Worm (Caenorhabditis elegans): Measurements from ENCODE around the gene C17H11.5.
"Not testable (repeated sequence)": the region's sequence is repeated elsewhere in the genome, so short reads cannot be mapped to it uniquely, and the experiment has no call there.

Gene C17H11.5

DNA sequence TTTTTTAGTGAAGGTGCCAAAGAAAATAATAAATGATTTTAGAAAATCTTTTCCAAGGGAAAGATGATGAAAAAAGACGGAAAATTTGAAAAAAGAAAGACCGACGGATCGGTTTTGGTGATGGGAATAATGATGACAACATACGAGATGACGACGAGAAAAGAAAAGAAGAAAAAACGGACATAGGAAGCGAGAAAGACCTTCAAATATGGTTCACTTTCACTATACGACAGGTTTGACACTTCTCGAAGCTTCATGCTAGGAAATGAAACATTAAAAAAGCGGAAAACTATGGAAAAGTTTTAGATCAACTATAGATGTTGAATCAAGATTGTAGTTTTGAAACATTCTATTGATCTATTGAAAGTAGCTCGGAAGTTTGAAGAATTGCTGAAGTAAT, 15.3 kb upstream of the C17H11.5 start:
- TF ChIP-seq him-1 (tag; optimal IDR thresholded peaks at IDR 0.05) (no peak), dao-5 (tag; optimal IDR thresholded peaks at IDR 0.05) (no peak), W03F9.2 (tag; optimal IDR thresholded peaks at IDR 0.05) (no peak)

DNA sequence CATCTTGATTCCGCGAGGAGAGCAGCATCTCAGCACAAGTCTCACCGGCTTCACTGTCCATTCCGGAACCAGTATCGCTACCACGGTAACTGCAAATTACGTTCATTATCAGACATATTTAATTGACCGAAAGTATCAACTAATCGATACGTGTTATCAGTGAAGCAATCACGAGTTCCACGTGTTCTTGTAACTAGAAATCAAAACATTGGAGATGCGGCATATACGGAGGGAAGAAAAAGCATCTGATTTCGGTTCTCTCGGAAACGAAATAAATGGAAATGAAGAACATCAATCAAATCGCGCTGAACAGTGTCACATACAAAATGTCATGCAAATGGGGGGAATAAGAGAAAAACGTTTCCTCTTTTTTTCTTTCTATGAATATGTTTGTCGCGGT, 8.3 kb upstream of the C17H11.5 start:
- TF ChIP-seq dao-5 (tag; optimal IDR thresholded peaks at IDR 0.05) (no peak), him-1 (tag; optimal IDR thresholded peaks at IDR 0.05) (no peak), W03F9.2 (tag; optimal IDR thresholded peaks at IDR 0.05) (no peak)

DNA sequence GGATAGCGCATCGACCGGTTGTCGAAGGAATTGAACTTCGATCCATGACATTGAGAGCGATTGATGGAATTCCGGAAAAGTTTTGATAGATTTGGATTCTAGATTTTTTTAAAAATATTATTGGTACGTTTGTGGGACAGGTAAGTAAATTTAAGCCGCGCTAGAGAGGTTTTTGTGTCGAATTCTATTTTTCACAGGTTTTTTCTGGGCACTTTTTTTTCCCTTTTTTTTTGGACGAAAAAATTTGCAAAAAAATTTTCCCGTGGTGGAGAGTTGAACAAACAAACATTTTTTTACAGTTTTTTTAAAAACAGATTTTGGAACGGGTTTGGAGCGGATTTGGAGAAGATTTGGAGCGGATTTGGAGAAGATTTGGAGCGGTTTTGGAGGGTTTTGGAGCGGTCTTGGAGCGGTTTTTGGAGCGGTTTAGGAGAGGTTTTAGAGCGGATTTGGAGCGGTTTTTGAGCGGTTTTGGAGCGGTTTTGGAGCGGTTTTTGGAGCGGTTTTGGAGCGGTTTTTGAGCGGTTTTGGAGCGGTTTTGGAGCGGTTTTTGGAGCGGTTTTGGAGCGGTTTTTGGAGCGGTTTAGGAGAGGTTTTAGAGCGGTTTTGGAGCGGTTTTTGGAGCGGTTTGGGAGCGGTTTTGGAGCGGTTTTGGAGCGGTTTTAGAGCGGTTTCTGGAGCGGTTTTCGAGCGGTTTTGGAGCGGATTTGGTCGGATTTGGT, 3.2 kb downstream of the C17H11.5 start, which contains the start of gene C17H11.4:
Gene C17H11.4 (minus strand): TSS at position 51 of the 722 bp plus-strand sequence.
- TF ChIP-seq W03F9.2, him-1, dao-5 (tag; optimal IDR thresholded peaks at IDR 0.05): not testable (repeated sequence)

DNA sequence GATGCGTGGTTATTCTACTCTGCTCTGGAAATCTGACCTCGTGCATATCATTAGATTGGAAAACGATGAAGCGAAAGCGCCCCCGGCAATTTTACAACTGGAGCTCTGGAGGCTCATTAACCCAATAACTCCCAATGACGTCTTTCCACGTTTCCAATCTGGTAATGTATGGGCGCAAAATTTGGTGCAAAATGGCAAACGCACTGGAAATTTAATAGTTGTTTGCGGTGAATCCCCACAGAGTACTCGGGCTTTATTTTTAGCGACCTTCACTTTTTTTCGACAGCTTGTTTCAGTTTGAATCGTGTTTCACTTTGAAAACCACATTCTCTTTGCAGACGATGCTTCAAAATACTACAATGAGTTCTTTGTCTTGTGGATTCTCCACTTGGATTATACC, 11.3 kb downstream of the C17H11.5 start, which contains the start of gene C17H11.1:
Gene C17H11.1 (plus strand): TSS at position 301 of the 400 bp plus-strand sequence.
- TF ChIP-seq him-1 (tag; optimal IDR thresholded peaks at IDR 0.05) (no peak), W03F9.2 (tag; optimal IDR thresholded peaks at IDR 0.05) (no peak), dao-5 (tag; optimal IDR thresholded peaks at IDR 0.05) (no peak)

DNA sequence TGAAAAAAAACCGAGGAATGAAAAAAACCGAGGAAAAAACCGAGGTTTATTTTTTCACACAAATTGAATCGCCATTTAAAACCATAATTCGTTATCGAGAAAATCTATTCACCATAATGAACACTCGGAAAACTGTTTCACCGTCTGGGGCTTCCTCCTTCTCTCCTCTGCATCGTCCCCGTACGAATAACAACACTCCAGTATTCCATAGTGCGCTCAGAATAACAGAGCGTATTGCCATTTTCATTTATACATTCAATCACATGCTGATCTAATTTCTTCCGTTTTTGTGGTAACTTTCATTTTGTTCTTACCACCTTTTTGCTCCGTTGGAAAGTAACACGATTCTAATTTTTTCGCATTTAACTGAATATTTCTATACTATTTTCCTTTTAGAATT, 15.4 kb downstream of the C17H11.5 start, which contains the start of gene C17H11.2:
Gene C17H11.2 (plus strand): TSS at position 397 of the 400 bp plus-strand sequence.
- TF ChIP-seq him-1 (tag; optimal IDR thresholded peaks at IDR 0.05) (no peak), W03F9.2 (tag; optimal IDR thresholded peaks at IDR 0.05) (no peak), dao-5 (tag; optimal IDR thresholded peaks at IDR 0.05) (no peak)

DNA sequence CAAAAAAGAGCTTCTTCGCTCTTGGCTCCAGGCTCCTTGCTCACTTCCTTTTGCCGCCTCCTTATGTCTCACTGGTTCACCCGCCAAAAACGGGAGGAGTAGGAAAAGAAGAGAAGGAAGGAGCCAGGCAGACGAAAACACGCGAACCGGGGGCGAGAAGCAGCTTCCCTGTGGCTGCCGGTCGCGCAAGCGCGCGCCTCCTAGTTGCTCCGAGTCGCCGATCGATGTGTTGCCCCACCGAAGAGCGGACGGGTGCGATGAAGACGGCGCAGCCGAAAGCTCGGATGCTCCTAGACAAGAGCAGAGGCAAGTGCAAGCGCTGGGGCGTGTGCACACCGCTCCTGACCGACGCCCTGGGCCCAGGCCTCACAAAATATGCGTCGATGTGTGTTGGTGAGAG, 21.4 kb downstream of the C17H11.5 start:
- TF ChIP-seq W03F9.2 (tag; optimal IDR thresholded peaks at IDR 0.05) (no peak), dao-5 (tag; optimal IDR thresholded peaks at IDR 0.05) (no peak), him-1 (tag; optimal IDR thresholded peaks at IDR 0.05) (peak; percentile 77)

DNA sequence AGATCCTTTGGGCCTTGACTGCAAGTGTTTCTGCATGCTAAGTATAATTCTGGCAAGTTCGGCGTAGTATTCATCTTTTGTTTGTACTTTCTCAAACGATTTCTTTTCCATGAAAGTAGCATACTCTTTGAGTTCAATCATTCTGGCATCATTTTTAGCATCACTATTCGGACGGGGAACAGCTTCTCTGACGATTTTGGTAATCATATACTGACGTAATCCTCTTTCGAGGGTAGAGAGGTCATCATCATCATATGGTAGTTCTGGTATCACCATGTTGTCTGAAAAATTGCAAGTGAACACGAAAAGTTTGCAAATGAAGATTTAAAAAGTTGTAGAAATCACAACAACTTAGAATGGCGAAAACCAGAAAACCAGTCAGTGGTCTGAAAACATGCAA, 22.1 kb downstream of the C17H11.5 start, which contains the start of gene F22F1.3:
Gene F22F1.3 (minus strand): TSS at position 281 of the 400 bp plus-strand sequence.
- TF ChIP-seq dao-5 (tag; optimal IDR thresholded peaks at IDR 0.05), result no peak
- TF ChIP-seq W03F9.2 (tag; optimal IDR thresholded peaks at IDR 0.05), result no peak
- no peak for TF ChIP-seq him-1 (tag; optimal IDR thresholded peaks at IDR 0.05)

DNA sequence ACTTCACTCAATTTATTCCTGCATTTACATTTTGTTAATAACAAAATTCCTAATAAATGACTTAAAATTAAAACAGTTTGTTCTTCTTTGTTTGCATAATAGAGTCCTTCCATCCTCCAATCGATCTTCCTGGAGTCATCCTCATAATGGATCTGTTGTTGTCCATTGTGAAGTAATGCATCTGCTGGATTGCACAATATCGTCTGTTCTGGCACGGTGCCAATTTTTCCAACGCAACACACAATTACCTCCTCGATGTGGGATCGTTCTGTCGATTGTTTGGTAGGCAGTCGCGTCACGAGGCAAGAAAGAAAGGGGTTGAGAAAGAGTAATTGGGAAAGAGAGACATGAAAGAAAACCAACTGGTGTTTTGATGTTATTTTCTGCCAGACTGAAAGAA, 24.9 kb downstream of the C17H11.5 start:
- TF ChIP-seq him-1 (tag; optimal IDR thresholded peaks at IDR 0.05) (no peak), dao-5 (tag; optimal IDR thresholded peaks at IDR 0.05) (no peak), W03F9.2 (tag; optimal IDR thresholded peaks at IDR 0.05) (no peak)

DNA sequence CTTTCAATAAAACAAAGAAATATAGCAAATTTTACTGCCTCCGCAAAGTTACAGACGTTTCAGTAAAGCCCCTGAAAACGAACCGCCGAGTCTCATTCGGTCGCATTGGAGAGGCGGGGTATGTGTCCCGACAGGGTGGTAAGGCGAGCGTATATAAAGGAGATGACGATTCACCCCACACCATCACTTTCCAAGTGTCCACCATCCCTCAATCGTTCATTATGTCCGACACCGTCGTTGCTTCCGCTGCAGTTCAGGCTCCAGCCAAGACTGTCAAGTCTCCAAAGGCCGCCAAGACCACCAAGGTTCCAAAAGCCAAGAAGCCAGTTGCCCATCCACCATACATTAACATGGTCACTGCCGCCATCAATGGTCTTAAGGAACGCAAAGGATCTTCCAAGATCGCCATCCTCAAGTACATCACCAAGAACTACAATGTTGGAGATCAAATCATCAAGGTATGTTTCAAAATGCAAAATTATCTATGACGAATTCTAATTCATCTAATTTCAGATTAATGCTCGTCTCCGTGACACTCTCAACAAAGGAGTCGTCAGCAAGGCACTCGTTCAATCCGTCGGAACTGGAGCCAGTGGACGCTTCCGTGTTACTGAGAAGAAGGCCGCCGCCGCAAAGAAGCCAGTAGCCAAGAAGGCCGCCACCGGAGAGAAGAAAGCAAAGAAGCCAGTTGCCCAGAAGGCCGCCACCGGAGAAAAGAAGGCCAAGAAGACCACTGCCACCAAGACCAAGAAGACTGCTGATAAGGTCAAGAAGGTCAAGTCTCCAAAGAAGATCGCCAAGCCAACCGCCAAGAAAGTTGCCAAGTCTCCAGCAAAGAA, 25.7 kb downstream of the C17H11.5 start, which contains the start of gene hil-3:
Gene hil-3 (plus strand): TSS at position 195 of the 839 bp plus-strand sequence.
- TF ChIP-seq W03F9.2 (tag; optimal IDR thresholded peaks at IDR 0.05) (no peak), dao-5 (tag; optimal IDR thresholded peaks at IDR 0.05) (no peak), him-1 (tag; optimal IDR thresholded peaks at IDR 0.05) (no peak)

DNA sequence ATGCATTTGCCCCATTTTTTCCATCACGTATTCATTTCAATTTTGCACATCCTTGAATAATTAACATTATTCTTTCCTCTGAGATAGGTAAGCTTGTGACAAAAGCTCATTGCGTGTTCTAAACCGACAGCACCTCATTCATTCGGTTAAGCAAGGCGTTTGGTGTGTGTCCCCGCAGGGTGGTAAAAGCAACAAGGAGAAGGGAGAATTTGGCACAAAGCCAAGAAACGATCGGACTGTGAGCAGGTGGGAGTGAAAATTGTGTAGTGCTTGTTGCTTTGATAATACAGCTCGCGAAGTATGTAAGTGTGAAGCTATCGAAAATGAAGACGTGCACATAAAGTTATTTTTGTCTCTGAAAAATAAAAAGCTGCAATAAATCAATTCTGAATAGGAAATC, 27.8 kb downstream of the C17H11.5 start:
- no peak for TF ChIP-seq dao-5 (tag; optimal IDR thresholded peaks at IDR 0.05)

DNA sequence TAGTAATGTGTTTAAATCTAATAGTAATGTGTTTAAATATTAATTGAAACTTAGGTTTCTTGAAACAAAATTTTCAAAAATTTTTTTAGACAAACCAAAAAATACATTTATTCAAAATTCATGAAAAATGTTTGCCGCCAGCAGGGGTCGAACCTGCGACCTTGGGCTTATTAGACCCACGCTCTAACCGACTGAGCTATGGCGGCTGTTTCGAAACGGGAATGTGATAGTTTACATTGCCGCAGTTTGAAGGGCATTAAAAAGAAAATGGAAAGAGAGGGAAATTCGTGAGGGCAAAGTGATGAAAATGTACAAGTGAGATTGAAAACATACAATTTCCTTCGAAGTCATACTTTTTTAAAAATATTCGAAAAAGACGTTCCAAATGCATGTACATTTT, 28.4 kb downstream of the C17H11.5 start:
- peak; percentile 22 for TF ChIP-seq W03F9.2 (tag; optimal IDR thresholded peaks at IDR 0.05)
- no peak for TF ChIP-seq dao-5 (tag; optimal IDR thresholded peaks at IDR 0.05)

DNA sequence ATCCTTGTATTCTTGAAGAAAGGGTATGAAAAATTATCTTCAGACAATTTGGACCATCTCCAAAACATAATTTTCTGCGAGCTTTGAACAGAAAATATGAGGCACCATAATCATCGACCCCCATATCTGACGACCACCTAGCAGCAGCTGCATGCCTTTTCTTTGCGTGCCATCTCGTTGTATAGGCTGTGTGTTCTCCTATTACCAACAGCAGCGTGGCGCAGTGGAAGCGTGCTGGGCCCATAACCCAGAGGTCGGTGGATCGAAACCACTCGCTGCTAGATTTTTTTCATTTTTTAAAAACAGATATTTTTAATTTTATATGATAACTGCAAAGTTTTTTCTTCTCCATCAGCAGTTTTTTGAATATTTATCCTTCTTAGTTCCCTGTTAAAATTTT, 29.0 kb downstream of the C17H11.5 start:
- TF ChIP-seq W03F9.2 (tag; optimal IDR thresholded peaks at IDR 0.05), result no peak
- TF ChIP-seq dao-5 (tag; optimal IDR thresholded peaks at IDR 0.05), result no peak
- no peak for TF ChIP-seq him-1 (tag; optimal IDR thresholded peaks at IDR 0.05)

DNA sequence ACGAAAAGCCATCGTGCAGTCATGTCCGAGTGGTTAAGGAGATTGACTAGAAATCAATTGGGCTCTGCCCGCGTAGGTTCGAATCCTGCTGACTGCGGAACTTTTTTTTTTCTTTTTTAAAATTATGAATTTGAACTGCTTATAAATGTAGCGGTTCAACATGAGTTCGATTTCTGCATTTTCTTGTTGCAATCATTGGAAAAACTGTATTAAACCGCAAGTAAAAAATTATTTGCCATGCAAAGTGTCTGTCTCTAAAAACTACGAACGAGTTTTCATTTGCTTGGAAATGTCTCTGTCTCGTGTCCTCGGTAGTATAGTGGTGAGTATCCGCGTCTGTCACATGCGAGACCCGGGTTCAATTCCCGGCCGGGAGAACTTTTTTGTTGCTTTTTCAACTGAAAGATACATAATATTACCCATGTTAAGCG, 29.5 kb downstream of the C17H11.5 start:
- TF ChIP-seq dao-5 (tag; optimal IDR thresholded peaks at IDR 0.05), result peak; percentile 30

DNA sequence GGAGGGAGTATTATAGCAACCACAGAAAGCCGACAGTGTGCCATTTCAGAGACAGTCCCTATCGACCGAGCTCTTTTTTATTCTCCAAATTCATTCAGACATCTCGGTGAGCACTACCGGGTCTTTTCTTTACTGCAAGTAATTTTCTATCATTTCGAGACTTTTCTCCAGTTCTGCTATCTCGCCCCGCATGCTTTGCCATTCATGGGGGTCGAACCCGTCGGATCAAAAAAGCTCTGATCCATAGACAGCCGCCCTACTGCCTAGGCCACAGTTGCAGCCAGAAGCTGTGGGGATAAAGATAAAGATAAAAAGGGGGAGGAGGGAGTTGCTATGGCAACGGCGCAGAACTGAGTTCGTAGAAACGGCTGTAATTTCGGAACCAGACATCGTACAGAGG, 33.5 kb downstream of the C17H11.5 start:
- TF ChIP-seq him-1 (tag; optimal IDR thresholded peaks at IDR 0.05) (no peak), dao-5 (tag; optimal IDR thresholded peaks at IDR 0.05) (no peak), W03F9.2 (tag; optimal IDR thresholded peaks at IDR 0.05) (no peak)
